Worm (Caenorhabditis elegans) whole organism, late embryonic: ENCODE results near the gene H32C10.1.

ENCODE experiments used
- C08G9.2 ChIP-seq: sonication (generic microtip); optimal IDR thresholded peaks from 2 replicates; lab custom pipeline; 2016; ENCODE audit warnings: mild to moderate bottlenecking, missing genetic modification characterization, moderate library complexity, missing compliant biosample characterization
- ama-1 ChIP-seq: fragments of 150-350 bp; optimal IDR thresholded peaks from 2 replicates; lab custom pipeline; 2014
- ceh-14 ChIP-seq: sonication (generic microtip); optimal IDR thresholded peaks from 2 replicates; lab custom pipeline; 2016; ENCODE audit warnings: missing genotype, missing genetic modification characterization, missing compliant biosample characterization
- ceh-18 ChIP-seq: sonication (generic microtip); optimal IDR thresholded peaks from 2 replicates; lab custom pipeline; 2016; ENCODE audit warnings: missing genetic modification characterization, missing compliant biosample characterization
- ceh-2 ChIP-seq: sonication (generic microtip); optimal IDR thresholded peaks from 2 replicates; lab custom pipeline; 2016; ENCODE audit warnings: missing genotype, missing genetic modification characterization, missing compliant biosample characterization
- ceh-22 ChIP-seq: sonication (generic microtip); optimal IDR thresholded peaks from 2 replicates; lab custom pipeline; 2017; ENCODE audit warnings: missing biosample characterization, missing genetic modification characterization
- ceh-31 ChIP-seq: sonication (generic microtip); optimal IDR thresholded peaks from 2 replicates; lab custom pipeline; 2016; ENCODE audit warnings: missing genetic modification characterization, missing compliant biosample characterization
- fkh-10 ChIP-seq: fragments of 150-350 bp; optimal IDR thresholded peaks from 2 replicates; lab custom pipeline; 2014; ENCODE audit warnings: missing biosample characterization, missing genetic modification reagents, missing genetic modification characterization
- hlh-15 ChIP-seq: sonication (generic microtip); optimal IDR thresholded peaks from 2 replicates; lab custom pipeline; 2016; ENCODE audit warnings: missing genetic modification characterization, missing compliant biosample characterization
- nhr-11 ChIP-seq: fragments of 150-350 bp; optimal IDR thresholded peaks from 2 replicates; lab custom pipeline; 2014; ENCODE audit warnings: missing biosample characterization, missing genetic modification characterization
- pqm-1 ChIP-seq: sonication (generic microtip); optimal IDR thresholded peaks from 2 replicates; lab custom pipeline; 2016; ENCODE audit warnings: missing genetic modification characterization, missing compliant biosample characterization
- sdc-2 ChIP-seq: sonication (generic microtip); optimal IDR thresholded peaks from 2 replicates; lab custom pipeline; 2016; ENCODE audit warnings: missing genotype, missing genetic modification characterization, missing compliant biosample characterization
- syd-9 ChIP-seq: sonication (generic microtip); optimal IDR thresholded peaks from 2 replicates; lab custom pipeline; 2016; ENCODE audit warnings: mild to moderate bottlenecking, missing genetic modification characterization, moderate library complexity, missing compliant biosample characterization
- ttx-3 ChIP-seq: sonication (generic microtip); optimal IDR thresholded peaks from 2 replicates; lab custom pipeline; 2016; ENCODE audit warnings: missing genetic modification reagents, missing genetic modification characterization, missing compliant biosample characterization

ce11 chrIV:5947555-5948151 is 13.5 kb downstream of the H32C10.1 start, which contains the start of gene rps-25:
- TF ChIP-seq ttx-3 (tag; lab: Kevin White, UChicago) (no peak), ceh-14 (tag; lab: Kevin White, UChicago) (no peak), ceh-18 (tag; lab: Kevin White, UChicago) (no peak), pqm-1 (tag; lab: Kevin White, UChicago) (no peak), ama-1 (no peak), syd-9 (no peak), ceh-22 (tag; lab: Kevin White, UChicago) (no peak), hlh-15 (tag; lab: Kevin White, UChicago) (no peak), C08G9.2 (no peak), ceh-2 (tag; lab: Kevin White, UChicago) (no peak), sdc-2 (no peak), nhr-11 (tag; lab: Kevin White, UChicago) (no peak), ceh-31 (tag; lab: Kevin White, UChicago) (no peak), fkh-10 (GFP tag; lab: Kevin White, UChicago) (no peak)
